Fruit fly (Drosophila melanogaster) whole organism, embryonic: ENCODE measurements around the gene Ccp84Ad.

Source experiments
- Abd-B ChIP-seq: fragments of 200-800 bp; sonication (Bioruptor generic); optimal IDR thresholded peaks from 2 replicates; lab custom pipeline; 2018; ENCODE audit warnings: missing biosample characterization, mild to moderate bottlenecking, missing genetic modification characterization, moderate library complexity
- CG1024 ChIP-seq: fragments of 200-800 bp; sonication (Bioruptor generic); IDR thresholded peaks from 2 replicates; pipeline ENCODE4 v1.3.6; 2022; ENCODE audit warnings: missing biosample characterization, missing genetic modification characterization
- CG10543 ChIP-seq: fragments of 200-800 bp; sonication (Bioruptor generic); optimal IDR thresholded peaks from 3 replicates; lab custom pipeline; 2017; ENCODE audit warnings: missing biosample characterization, mild to moderate bottlenecking, missing genetic modification characterization, moderate library complexity
- CG10654 ChIP-seq: fragments of 200-800 bp; sonication (Bioruptor generic); optimal IDR thresholded peaks from 2 replicates; lab custom pipeline; 2016; ENCODE audit warnings: missing biosample characterization, missing genetic modification characterization
- CG11695 ChIP-seq: fragments of 200-800 bp; sonication (Bioruptor generic); IDR thresholded peaks from 3 replicates; pipeline ENCODE4 v1.3.6; 2022; ENCODE audit warnings: missing biosample characterization, missing genetic modification characterization
- CG13775 ChIP-seq: fragments of 200-800 bp; sonication (Bioruptor generic); optimal IDR thresholded peaks from 3 replicates; lab custom pipeline; 2017; ENCODE audit warnings: missing biosample characterization, mild to moderate bottlenecking, missing genetic modification characterization
- CG14965 ChIP-seq: fragments of 200-800 bp; sonication (Bioruptor generic); optimal IDR thresholded peaks from 2 replicates; lab custom pipeline; 2016; ENCODE audit warnings: missing biosample characterization, missing genetic modification characterization, borderline replicate concordance
- CG15479 ChIP-seq: fragments of 200-800 bp; sonication (Bioruptor generic); optimal IDR thresholded peaks from 3 replicates; lab custom pipeline; 2019; ENCODE audit warnings: missing biosample characterization, mild to moderate bottlenecking, missing genetic modification characterization, moderate library complexity
- CG1647 ChIP-seq: fragments of 200-800 bp; sonication (Bioruptor generic); optimal IDR thresholded peaks from 3 replicates; lab custom pipeline; 2016; ENCODE audit warnings: missing biosample characterization, missing genetic modification characterization
- CG17359 ChIP-seq: fragments of 200-800 bp; sonication (Bioruptor generic); optimal IDR thresholded peaks from 3 replicates; lab custom pipeline; 2018; ENCODE audit warnings: missing biosample characterization, mild to moderate bottlenecking, missing genetic modification characterization, moderate library complexity
- CG32767 ChIP-seq: fragments of 200-800 bp; sonication (Bioruptor generic); IDR thresholded peaks from 2 replicates; pipeline ENCODE4 v1.3.6; 2022; ENCODE audit warnings: missing biosample characterization, missing genetic modification characterization
- CG32772 ChIP-seq: fragments of 200-800 bp; sonication (Bioruptor generic); IDR thresholded peaks from 2 replicates; pipeline ENCODE4 v1.3.6; 2022; ENCODE audit warnings: missing biosample characterization, missing genetic modification characterization
- CG33557 ChIP-seq: fragments of 200-800 bp; sonication (Bioruptor generic); optimal IDR thresholded peaks from 2 replicates; lab custom pipeline; 2019; ENCODE audit warnings: missing biosample characterization, mild to moderate bottlenecking, missing genetic modification characterization, moderate library complexity
- CG34422 ChIP-seq: fragments of 200-800 bp; sonication (Bioruptor generic); IDR thresholded peaks from 3 replicates; pipeline ENCODE4 v1.3.6; 2022; ENCODE audit warnings: missing biosample characterization, missing genetic modification characterization
- CG42726 ChIP-seq: fragments of 200-800 bp; sonication (Bioruptor generic); IDR thresholded peaks from 2 replicates; pipeline ENCODE4 v1.3.6; 2022; ENCODE audit warnings: missing biosample characterization, missing genetic modification characterization; ENCODE audit not compliant: partially characterized antibody
- CG5953 ChIP-seq: fragments of 200-800 bp; sonication (Bioruptor generic); IDR thresholded peaks from 2 replicates; pipeline ENCODE4 v1.3.6; 2022; ENCODE audit warnings: missing biosample characterization, missing genetic modification characterization
- CG6254 ChIP-seq: fragments of 200-800 bp; sonication (Bioruptor generic); optimal IDR thresholded peaks from 3 replicates; lab custom pipeline; 2017; ENCODE audit warnings: mild to moderate bottlenecking, missing biosample characterization, missing genetic modification reagents, missing genetic modification characterization
- CG7357 ChIP-seq: fragments of 200-800 bp; sonication (Bioruptor generic); IDR thresholded peaks from 3 replicates; pipeline ENCODE4 v1.3.6; 2022; ENCODE audit warnings: missing biosample characterization, missing genetic modification characterization
- CG7928 ChIP-seq: fragments of 200-800 bp; sonication (Bioruptor generic); optimal IDR thresholded peaks from 2 replicates; lab custom pipeline; 2017; ENCODE audit warnings: missing biosample characterization, mild to moderate bottlenecking, missing genetic modification characterization
- CG8388 ChIP-seq: fragments of 200-800 bp; sonication (Bioruptor generic); optimal IDR thresholded peaks from 2 replicates; lab custom pipeline; 2019; ENCODE audit warnings: missing biosample characterization, mild to moderate bottlenecking, missing genetic modification characterization, moderate library complexity
- Dad ChIP-seq: fragments of 200-800 bp; sonication (Bioruptor generic); optimal IDR thresholded peaks from 3 replicates; lab custom pipeline; 2016; ENCODE audit warnings: missing biosample characterization, missing genetic modification characterization
- Eip74EF ChIP-seq, 2 experiments: fragments of 200-800 bp in 1 of 2; fragments of >200 bp in 1 of 2; sonication (Bioruptor generic) in 1 of 2; optimal IDR thresholded peaks; 2 replicates each; lab custom pipeline; 2017 to 2019; ENCODE audit warnings: missing biosample characterization in 2 of 2, missing genetic modification characterization in 2 of 2, mild to moderate bottlenecking in 1 of 2, moderate library complexity in 1 of 2
- HLHmδ ChIP-seq: fragments of 200-800 bp; sonication (Bioruptor generic); optimal IDR thresholded peaks from 2 replicates; lab custom pipeline; 2018; ENCODE audit warnings: missing biosample characterization, mild to moderate bottlenecking, missing genetic modification characterization, moderate library complexity
- HmgD ChIP-seq: fragments of 200-800 bp; sonication (Bioruptor generic); optimal IDR thresholded peaks from 3 replicates; lab custom pipeline; 2016; ENCODE audit warnings: missing biosample characterization, missing genetic modification characterization
- MTF-1 ChIP-seq: fragments of 200-800 bp; sonication (Bioruptor generic); optimal IDR thresholded peaks from 2 replicates; lab custom pipeline; 2018; ENCODE audit warnings: missing biosample characterization, mild to moderate bottlenecking, missing genetic modification characterization, borderline replicate concordance
- Mrtf ChIP-seq: fragments of 200-800 bp; sonication (Bioruptor generic); IDR thresholded peaks from 3 replicates; pipeline ENCODE4 v1.3.6; 2022; ENCODE audit warnings: missing biosample characterization, missing genetic modification characterization
- NC2α ChIP-seq: fragments of 200-800 bp; sonication (Bioruptor generic); optimal IDR thresholded peaks from 2 replicates; lab custom pipeline; 2016; ENCODE audit warnings: missing biosample characterization, missing genetic modification characterization
- Nf-YB ChIP-seq: fragments of 200-800 bp; sonication (Bioruptor generic); optimal IDR thresholded peaks from 3 replicates; lab custom pipeline; 2019; ENCODE audit warnings: missing biosample characterization, mild to moderate bottlenecking, missing genetic modification characterization, moderate library complexity
- Tbp ChIP-seq: fragments of >200 bp; optimal IDR thresholded peaks from 2 replicates; lab custom pipeline; 2018; ENCODE audit warnings: missing biosample characterization, missing genetic modification characterization
- amos ChIP-seq: fragments of 200-800 bp; sonication (Bioruptor generic); IDR thresholded peaks from 2 replicates; pipeline ENCODE4 v1.3.6; 2022; ENCODE audit warnings: missing biosample characterization, missing genetic modification characterization; ENCODE audit not compliant: partially characterized antibody
- ase ChIP-seq: fragments of 200-800 bp; sonication (Bioruptor generic); IDR thresholded peaks from 3 replicates; pipeline ENCODE4 v1.3.6; 2022; ENCODE audit warnings: missing biosample characterization, missing genetic modification characterization
- corto ChIP-seq: fragments of 200-800 bp; sonication (Bioruptor generic); optimal IDR thresholded peaks from 2 replicates; lab custom pipeline; 2016; ENCODE audit warnings: missing biosample characterization, mild to moderate bottlenecking, missing genetic modification characterization, moderate library complexity
- croc ChIP-seq: fragments of 200-800 bp; sonication (Bioruptor generic); conservative IDR thresholded peaks from 3 replicates; pipeline ENCODE4 v1.3.6; 2022; ENCODE audit warnings: missing biosample characterization, missing genetic modification characterization
- eyg ChIP-seq: fragments of 200-800 bp; sonication (Bioruptor generic); optimal IDR thresholded peaks from 3 replicates; lab custom pipeline; 2016; ENCODE audit warnings: missing biosample characterization, missing genetic modification characterization
- gcm2 ChIP-seq: fragments of 200-800 bp; sonication (Bioruptor generic); optimal IDR thresholded peaks from 2 replicates; lab custom pipeline; 2016; ENCODE audit warnings: missing biosample characterization, missing genetic modification characterization
- gem ChIP-seq: fragments of 200-800 bp; sonication (Bioruptor generic); optimal IDR thresholded peaks from 2 replicates; lab custom pipeline; 2019; ENCODE audit warnings: missing biosample characterization, mild to moderate bottlenecking, missing genetic modification characterization, moderate library complexity
- jumu ChIP-seq: fragments of 200-800 bp; sonication (Bioruptor generic); optimal IDR thresholded peaks from 3 replicates; lab custom pipeline; 2016; ENCODE audit warnings: missing biosample characterization, missing genetic modification characterization
- lilli ChIP-seq: fragments of 200-800 bp; sonication (Bioruptor generic); optimal IDR thresholded peaks from 3 replicates; lab custom pipeline; 2016; ENCODE audit warnings: missing biosample characterization, missing genetic modification characterization
- mam ChIP-seq: fragments of 200-800 bp; sonication (Bioruptor generic); optimal IDR thresholded peaks from 3 replicates; lab custom pipeline; 2016; ENCODE audit warnings: missing biosample characterization, missing genetic modification characterization
- nerfin-1 ChIP-seq: fragments of 200-800 bp; sonication (Bioruptor generic); optimal IDR thresholded peaks from 3 replicates; lab custom pipeline; 2019; ENCODE audit warnings: missing biosample characterization, mild to moderate bottlenecking, missing genetic modification characterization, moderate library complexity
- p53 ChIP-seq: fragments of 200-800 bp; sonication (Bioruptor generic); optimal IDR thresholded peaks from 2 replicates; lab custom pipeline; 2016; ENCODE audit warnings: missing biosample characterization, missing genetic modification characterization
- pfk ChIP-seq: fragments of 200-800 bp; sonication (Bioruptor generic); optimal IDR thresholded peaks from 2 replicates; lab custom pipeline; 2018; ENCODE audit warnings: missing biosample characterization, mild to moderate bottlenecking, missing genetic modification characterization, moderate library complexity
- pum ChIP-seq: fragments of 200-800 bp; sonication (Bioruptor generic); optimal IDR thresholded peaks from 2 replicates; lab custom pipeline; 2016; ENCODE audit warnings: missing biosample characterization, missing genetic modification characterization
- row ChIP-seq: fragments of 200-800 bp; sonication (Bioruptor generic); IDR thresholded peaks from 3 replicates; pipeline ENCODE4 v1.3.6; 2022; ENCODE audit warnings: missing biosample characterization, missing genetic modification characterization
- sc ChIP-seq, 3 experiments: fragments of >200 bp in 2 of 3; fragments of 200-800 bp in 1 of 3; sonication (Bioruptor generic) in 1 of 3; optimal IDR thresholded peaks; 2 replicates in 2 of 3; 3 replicates in 1 of 3; lab custom pipeline; 2017; ENCODE audit warnings: mild to moderate bottlenecking in 1 of 3, missing biosample characterization in 1 of 3, missing genetic modification characterization in 1 of 3, missing genetic modification reagents in 1 of 3
- sd ChIP-seq: fragments of 200-800 bp; sonication (Bioruptor generic); optimal IDR thresholded peaks from 3 replicates; lab custom pipeline; 2018; ENCODE audit warnings: missing biosample characterization, mild to moderate bottlenecking, missing genetic modification characterization, moderate library complexity
- tx ChIP-seq: fragments of 200-800 bp; sonication (Bioruptor generic); optimal IDR thresholded peaks from 2 replicates; lab custom pipeline; 2016; ENCODE audit warnings: missing biosample characterization, missing genetic modification characterization
- wdn ChIP-seq: fragments of 200-800 bp; sonication (Bioruptor generic); IDR thresholded peaks from 2 replicates; pipeline ENCODE4 v1.3.6; 2022; ENCODE audit warnings: missing biosample characterization, missing genetic modification characterization
- wor ChIP-seq: fragments of 200-800 bp; sonication (Bioruptor generic); IDR thresholded peaks from 2 replicates; pipeline ENCODE4 v1.3.6; 2022; ENCODE audit warnings: missing biosample characterization, missing genetic modification characterization
- zf30C ChIP-seq: fragments of 200-800 bp; sonication (Bioruptor generic); optimal IDR thresholded peaks from 3 replicates; lab custom pipeline; 2018; ENCODE audit warnings: missing biosample characterization, mild to moderate bottlenecking, missing genetic modification characterization

The Ccp84Ad gene

dm6 chr3R:6723537-6724171 is 31.1 kb downstream of the Ccp84Ad start:
- TF ChIP-seq jumu (GFP tag; lab: Kevin White, UChicago) (no peak), CG32767 (no peak), CG42726 (GFP tag; lab: Robert Waterston, UW) (no peak), mam (GFP tag; lab: Kevin White, UChicago) (no peak), CG11695 (GFP tag; lab: Robert Waterston, UW) (no peak), sd (tag; lab: Kevin White, UChicago) (no peak), CG10543 (no peak), sc (optimal IDR thresholded peaks at IDR 0.05; lab: Kevin White, UChicago) (no peak), sc (GFP tag; optimal IDR thresholded peaks at IDR 0.05; lab: Kevin White, UChicago) (no peak), lilli (no peak), CG15479 (peak; percentile 40), gem (tag; lab: Kevin White, UChicago) (peak; percentile 73), croc (GFP tag; lab: Robert Waterston, UW) (no peak), p53 (no peak), CG1647 (no peak), HLHmδ (GFP tag; lab: Kevin White, UChicago) (no peak), MTF-1 (GFP tag; lab: Kevin White, UChicago) (no peak), zf30C (GFP tag; lab: Kevin White, UChicago) (peak; percentile 83), amos (GFP tag; lab: Robert Waterston, UW) (no peak), tx (no peak), CG5953 (GFP tag; lab: Robert Waterston, UW) (no peak), HmgD (no peak), CG7357 (GFP tag; lab: Robert Waterston, UW) (0 out of 3 replicates have a peak, but pooled peaks have one; percentile 22), CG13775 (GFP tag; lab: Kevin White, UChicago) (peak; percentile 27), Tbp (GFP tag; lab: Kevin White, UChicago) (no peak), corto (no peak), Eip74EF (GFP tag; optimal IDR thresholded peaks at IDR 0.05; lab: Kevin White, UChicago) (no peak), ase (GFP tag; lab: Robert Waterston, UW) (no peak), CG8388 (GFP tag; lab: Kevin White, UChicago) (peak; percentile 42), wor (GFP tag; lab: Robert Waterston, UW) (no peak), Dad (GFP tag; lab: Kevin White, UChicago) (no peak), CG34422 (GFP tag; lab: Robert Waterston, UW) (no peak), gcm2 (no peak), CG1024 (no peak), CG7928 (GFP tag; lab: Kevin White, UChicago) (no peak), pfk (GFP tag; lab: Kevin White, UChicago) (no peak), CG10654 (GFP tag; lab: Kevin White, UChicago) (no peak), row (GFP tag; lab: Robert Waterston, UW) (peak; percentile 48; the same call in 1 of the 3 replicates), eyg (GFP tag; lab: Kevin White, UChicago) (no peak), NC2α (GFP tag; lab: Kevin White, UChicago) (no peak), CG32772 (GFP tag; lab: Robert Waterston, UW) (no peak), nerfin-1 (tag; lab: Kevin White, UChicago) (peak; percentile 42), CG17359 (tag; lab: Kevin White, UChicago) (no peak), Nf-YB (GFP tag; lab: Kevin White, UChicago) (no peak), CG14965 (GFP tag; lab: Kevin White, UChicago) (no peak), CG6254 (GFP tag; lab: Kevin White, UChicago) (peak; percentile 27), CG33557 (peak; percentile 17), Abd-B (no peak), wdn (GFP tag; lab: Robert Waterston, UW) (no peak), pum (GFP tag; lab: Kevin White, UChicago) (peak; percentile 36), Mrtf (no peak)
